Fruit fly (Drosophila melanogaster) whole organism, wandering third instar larva: ENCODE results near the gene CG45676.

ENCODE experiments used
- Abd-B ChIP-seq: fragments of >200 bp; optimal IDR thresholded peaks from 2 replicates; lab custom pipeline; 2017; ENCODE audit warnings: missing biosample characterization, missing genetic modification characterization
- CG9705 ChIP-seq: fragments of 200-800 bp; sonication (Bioruptor generic); optimal IDR thresholded peaks from 2 replicates; lab custom pipeline; 2018; ENCODE audit warnings: missing biosample characterization, mild to moderate bottlenecking, missing genetic modification characterization
- Dif ChIP-seq: fragments of 200-275, 200-300 bp; sonication (Bioruptor generic); optimal IDR thresholded peaks from 2 replicates; lab custom pipeline; 2018; ENCODE audit warnings: missing biosample characterization, missing genetic modification characterization; ENCODE audit not compliant: partially characterized antibody
- HLH106 ChIP-seq: fragments of 200-800 bp; optimal IDR thresholded peaks from 3 replicates; lab custom pipeline; 2019; ENCODE audit warnings: missing biosample characterization, mild to moderate bottlenecking, missing genetic modification characterization, moderate library complexity
- Mio ChIP-seq: sonication (Bioruptor generic); optimal IDR thresholded peaks from 2 replicates; lab custom pipeline; 2016; ENCODE audit warnings: missing biosample characterization, missing genetic modification characterization
- Rel ChIP-seq, 2 experiments: fragments of 200-800 bp; sonication (Bioruptor generic) in 1 of 2; optimal IDR thresholded peaks; 2 replicates in 1 of 2; 3 replicates in 1 of 2; lab custom pipeline; 2016 to 2019; ENCODE audit warnings: mild to moderate bottlenecking in 2 of 2, missing biosample characterization in 2 of 2, missing genetic modification characterization in 2 of 2, moderate library complexity in 1 of 2
- Vsx2 ChIP-seq: fragments of 200-300, 225-300 bp; sonication (Bioruptor generic); optimal IDR thresholded peaks from 2 replicates; lab custom pipeline; 2018; ENCODE audit warnings: missing biosample characterization, missing genetic modification characterization; ENCODE audit not compliant: partially characterized antibody
- lola ChIP-seq: fragments of >200 bp; optimal IDR thresholded peaks from 2 replicates; lab custom pipeline; 2017; ENCODE audit warnings: missing biosample characterization, missing genetic modification characterization
- psq ChIP-seq: fragments of 200-800 bp; sonication (Bioruptor generic); optimal IDR thresholded peaks from 3 replicates; lab custom pipeline; 2017; ENCODE audit warnings: missing biosample characterization, mild to moderate bottlenecking, missing genetic modification characterization, moderate library complexity

- no peak for TF ChIP-seq Rel (GFP tag; optimal IDR thresholded peaks at IDR 0.05; lab: Kevin White, UChicago)
- TF ChIP-seq Rel (tag; optimal IDR thresholded peaks at IDR 0.05; lab: Kevin White, UChicago), result no peak
- no peak for TF ChIP-seq Vsx2 (GFP tag; lab: Kevin White, UChicago)
- no peak for TF ChIP-seq psq (GFP tag; lab: Kevin White, UChicago)
- no peak for TF ChIP-seq Abd-B
- TF ChIP-seq Mio (GFP tag; lab: Kevin White, UChicago), result no peak
- TF ChIP-seq Dif (GFP tag; lab: Kevin White, UChicago), result no peak
- TF ChIP-seq lola (GFP tag; lab: Kevin White, UChicago), result no peak
- no peak for TF ChIP-seq CG9705 (GFP tag; lab: Kevin White, UChicago)
- TF ChIP-seq HLH106, result no peak
These were observed at the start of gene CG45676, which contains the start of gene bumpel for dm6 chr3R:11418568-11418967.
